Fruit fly (Drosophila melanogaster) whole organism, embryonic: ENCODE results near the gene CG6839.

Experiments
- ATbp ChIP-seq: fragments of 200-800 bp; sonication (Bioruptor generic); optimal IDR thresholded peaks from 2 replicates; lab custom pipeline; 2017; ENCODE audit warnings: missing biosample characterization, mild to moderate bottlenecking, missing genetic modification characterization, missing genetic modification reagents
- Adf1 ChIP-seq: fragments of 200-800 bp; sonication (Bioruptor generic); IDR thresholded peaks from 2 replicates; pipeline ENCODE4 v1.3.6; 2022; ENCODE audit warnings: missing biosample characterization, missing genetic modification characterization
- Atf3 ChIP-seq: fragments of 200-800 bp; sonication (Bioruptor generic); optimal IDR thresholded peaks from 3 replicates; lab custom pipeline; 2016; ENCODE audit warnings: missing biosample characterization, missing genetic modification characterization
- BEAF-32 ChIP-seq: fragments of 200-800 bp; sonication (Bioruptor generic); optimal IDR thresholded peaks from 3 replicates; lab custom pipeline; 2017; ENCODE audit warnings: missing biosample characterization, missing genetic modification characterization, mild to moderate bottlenecking, moderate library complexity, missing genetic modification reagents
- CG10979 ChIP-seq: fragments of 200-800 bp; sonication (Bioruptor generic); optimal IDR thresholded peaks from 2 replicates; lab custom pipeline; 2018; ENCODE audit warnings: missing biosample characterization, mild to moderate bottlenecking, missing genetic modification characterization, moderate library complexity
- CG12155 ChIP-seq: fragments of 200-800 bp; sonication (Bioruptor generic); optimal IDR thresholded peaks from 3 replicates; lab custom pipeline; 2016; ENCODE audit warnings: missing biosample characterization, missing genetic modification characterization
- CG12769 ChIP-seq: fragments of 200-800 bp; sonication (Bioruptor generic); optimal IDR thresholded peaks from 2 replicates; lab custom pipeline; 2019; ENCODE audit warnings: missing biosample characterization, mild to moderate bottlenecking, missing genetic modification characterization, moderate library complexity
- CG14710 ChIP-seq: fragments of 200-800 bp; sonication (Bioruptor generic); optimal IDR thresholded peaks from 3 replicates; lab custom pipeline; 2019; ENCODE audit warnings: missing biosample characterization, mild to moderate bottlenecking, missing genetic modification characterization, moderate library complexity
- CG1529 ChIP-seq: fragments of 200-800 bp; sonication (Bioruptor generic); optimal IDR thresholded peaks from 3 replicates; lab custom pipeline; 2018; ENCODE audit warnings: missing biosample characterization, missing genetic modification characterization
- CG16815 ChIP-seq: fragments of 200-800 bp; sonication (Bioruptor generic); optimal IDR thresholded peaks from 3 replicates; lab custom pipeline; 2017; ENCODE audit warnings: missing biosample characterization, mild to moderate bottlenecking, missing genetic modification characterization
- CG17359 ChIP-seq: fragments of 200-800 bp; sonication (Bioruptor generic); optimal IDR thresholded peaks from 3 replicates; lab custom pipeline; 2018; ENCODE audit warnings: missing biosample characterization, mild to moderate bottlenecking, missing genetic modification characterization, moderate library complexity
- CG18011 ChIP-seq: fragments of 200-800 bp; sonication (Bioruptor generic); optimal IDR thresholded peaks from 2 replicates; lab custom pipeline; 2017; ENCODE audit warnings: missing biosample characterization, missing genetic modification characterization, mild to moderate bottlenecking, moderate library complexity, missing genotype
- CG18476 ChIP-seq: fragments of 200-800 bp; sonication (Bioruptor generic); optimal IDR thresholded peaks from 2 replicates; lab custom pipeline; 2016; ENCODE audit warnings: missing biosample characterization, mild to moderate bottlenecking, missing genetic modification characterization
- CG2129 ChIP-seq: fragments of 200-800 bp; sonication (Bioruptor generic); IDR thresholded peaks from 2 replicates; pipeline ENCODE4 v1.3.6; 2022; ENCODE audit warnings: missing biosample characterization, missing genetic modification characterization; ENCODE audit not compliant: partially characterized antibody
- CG2678 ChIP-seq: fragments of 200-800 bp; sonication (Bioruptor generic); optimal IDR thresholded peaks from 3 replicates; lab custom pipeline; 2019; ENCODE audit warnings: missing biosample characterization, mild to moderate bottlenecking, missing genetic modification characterization, moderate library complexity
- CG3163 ChIP-seq: fragments of 200-800 bp; sonication (Bioruptor generic); optimal IDR thresholded peaks from 3 replicates; lab custom pipeline; 2016; ENCODE audit warnings: missing biosample characterization, missing genetic modification characterization
- CG32767 ChIP-seq: fragments of 200-800 bp; sonication (Bioruptor generic); IDR thresholded peaks from 2 replicates; pipeline ENCODE4 v1.3.6; 2022; ENCODE audit warnings: missing biosample characterization, missing genetic modification characterization
- CG3995 ChIP-seq: fragments of 200-800 bp; sonication (Bioruptor generic); optimal IDR thresholded peaks from 3 replicates; lab custom pipeline; 2016; ENCODE audit warnings: missing biosample characterization, missing genetic modification characterization
- CG5180 ChIP-seq: fragments of 200-800 bp; sonication (Bioruptor generic); optimal IDR thresholded peaks from 3 replicates; lab custom pipeline; 2017; ENCODE audit warnings: missing biosample characterization, missing genetic modification characterization, mild to moderate bottlenecking, moderate library complexity, missing genetic modification reagents
- Dbx ChIP-seq: fragments of 200-800 bp; sonication (Bioruptor generic); IDR thresholded peaks from 3 replicates; pipeline ENCODE4 v1.3.6; 2022; ENCODE audit warnings: missing biosample characterization, missing genetic modification characterization
- Dip3 ChIP-seq: fragments of 200-800 bp; sonication (Bioruptor generic); optimal IDR thresholded peaks from 3 replicates; lab custom pipeline; 2016; ENCODE audit warnings: missing biosample characterization, missing genetic modification characterization
- Hr51 ChIP-seq, 2 experiments: fragments of 200-800 bp; sonication (Bioruptor generic); optimal IDR thresholded peaks; 2 replicates in 1 of 2; 3 replicates in 1 of 2; lab custom pipeline; 2016 to 2018; ENCODE audit warnings: missing biosample characterization in 2 of 2, missing genetic modification characterization in 2 of 2, mild to moderate bottlenecking in 1 of 2, moderate library complexity in 1 of 2
- Lhr ChIP-seq: fragments of 200-800 bp; sonication (Bioruptor generic); optimal IDR thresholded peaks from 3 replicates; lab custom pipeline; 2017; ENCODE audit warnings: mild to moderate bottlenecking, missing biosample characterization, missing genetic modification reagents, missing genetic modification characterization
- Myb ChIP-seq: fragments of 200-800 bp; sonication (Bioruptor generic); optimal IDR thresholded peaks from 2 replicates; lab custom pipeline; 2016; ENCODE audit warnings: missing biosample characterization, missing genetic modification characterization
- NC2β ChIP-seq: fragments of 200-800 bp; sonication (Bioruptor generic); optimal IDR thresholded peaks from 2 replicates; lab custom pipeline; 2016; ENCODE audit warnings: missing biosample characterization, missing genetic modification characterization
- Rx ChIP-seq: fragments of 200-800 bp; sonication (Bioruptor generic); IDR thresholded peaks from 2 replicates; pipeline ENCODE4 v1.3.6; 2022; ENCODE audit warnings: missing biosample characterization, missing genetic modification characterization
- Sox100B ChIP-seq: fragments of 200-800 bp; sonication (Bioruptor generic); optimal IDR thresholded peaks from 3 replicates; lab custom pipeline; 2018; ENCODE audit warnings: missing biosample characterization, mild to moderate bottlenecking, missing genetic modification characterization
- Tbp ChIP-seq: fragments of >200 bp; optimal IDR thresholded peaks from 2 replicates; lab custom pipeline; 2018; ENCODE audit warnings: missing biosample characterization, missing genetic modification characterization
- Xbp1 ChIP-seq: fragments of 200-800 bp; sonication (Bioruptor generic); optimal IDR thresholded peaks from 3 replicates; lab custom pipeline; 2016; ENCODE audit warnings: missing biosample characterization, mild to moderate bottlenecking, missing genetic modification characterization
- Xrp1 ChIP-seq: fragments of 200-800 bp; sonication (Bioruptor generic); IDR thresholded peaks from 2 replicates; pipeline ENCODE4 v1.3.6; 2022; ENCODE audit warnings: missing biosample characterization, missing genetic modification characterization
- YL-1 ChIP-seq: fragments of 200-800 bp; sonication (Bioruptor generic); optimal IDR thresholded peaks from 3 replicates; lab custom pipeline; 2017; ENCODE audit warnings: missing biosample characterization, mild to moderate bottlenecking, missing genetic modification characterization
- ash1 ChIP-seq: fragments of 200-800 bp; sonication (Bioruptor generic); optimal IDR thresholded peaks from 2 replicates; lab custom pipeline; 2018; ENCODE audit warnings: missing biosample characterization, mild to moderate bottlenecking, missing genetic modification characterization
- bab2 ChIP-seq: fragments of 200-800 bp; sonication (Bioruptor generic); optimal IDR thresholded peaks from 2 replicates; lab custom pipeline; 2016; ENCODE audit warnings: missing biosample characterization, missing genetic modification characterization
- bsh ChIP-seq, 2 experiments: fragments of 200-800 bp; sonication (Bioruptor generic); optimal IDR thresholded peaks; 2 replicates each; lab custom pipeline; 2017 to 2018; ENCODE audit warnings: mild to moderate bottlenecking in 2 of 2, missing biosample characterization in 2 of 2, missing genetic modification characterization in 2 of 2, moderate library complexity in 1 of 2
- cato ChIP-seq: fragments of 200-800 bp; sonication (Bioruptor generic); optimal IDR thresholded peaks from 2 replicates; lab custom pipeline; 2016; ENCODE audit warnings: missing biosample characterization, missing genetic modification characterization, borderline replicate concordance
- cg ChIP-seq: fragments of 200-800 bp; sonication (Bioruptor generic); optimal IDR thresholded peaks from 3 replicates; lab custom pipeline; 2019; ENCODE audit warnings: missing biosample characterization, mild to moderate bottlenecking, missing genetic modification characterization, moderate library complexity
- crc ChIP-seq: fragments of 200-800 bp; sonication (Bioruptor generic); optimal IDR thresholded peaks from 2 replicates; lab custom pipeline; 2016; ENCODE audit warnings: missing biosample characterization, missing genetic modification characterization
- gcm ChIP-seq: fragments of 200-800 bp; sonication (Bioruptor generic); optimal IDR thresholded peaks from 2 replicates; lab custom pipeline; 2019; ENCODE audit warnings: missing biosample characterization, mild to moderate bottlenecking, missing genetic modification characterization, moderate library complexity
- jumu ChIP-seq: fragments of 200-800 bp; sonication (Bioruptor generic); optimal IDR thresholded peaks from 3 replicates; lab custom pipeline; 2016; ENCODE audit warnings: missing biosample characterization, missing genetic modification characterization
- nom ChIP-seq: fragments of 200-800 bp; sonication (Bioruptor generic); optimal IDR thresholded peaks from 2 replicates; lab custom pipeline; 2017; ENCODE audit warnings: missing biosample characterization, missing genetic modification characterization, mild to moderate bottlenecking, moderate library complexity, missing genetic modification reagents
- oc ChIP-seq: fragments of 200-800 bp; sonication (Bioruptor generic); optimal IDR thresholded peaks from 2 replicates; lab custom pipeline; 2018; ENCODE audit warnings: missing biosample characterization, mild to moderate bottlenecking, missing genetic modification characterization, moderate library complexity
- pb ChIP-seq: fragments of 200-800 bp; sonication (Bioruptor generic); optimal IDR thresholded peaks from 3 replicates; lab custom pipeline; 2016; ENCODE audit warnings: missing biosample characterization, missing genetic modification characterization
- phol ChIP-seq: fragments of 200-800 bp; sonication (Bioruptor generic); optimal IDR thresholded peaks from 3 replicates; lab custom pipeline; 2018; ENCODE audit warnings: missing biosample characterization, mild to moderate bottlenecking, missing genetic modification characterization, moderate library complexity
- sc ChIP-seq, 3 experiments: fragments of >200 bp in 2 of 3; fragments of 200-800 bp in 1 of 3; sonication (Bioruptor generic) in 1 of 3; optimal IDR thresholded peaks; 2 replicates in 2 of 3; 3 replicates in 1 of 3; lab custom pipeline; 2017; ENCODE audit warnings: mild to moderate bottlenecking in 1 of 3, missing biosample characterization in 1 of 3, missing genetic modification characterization in 1 of 3, missing genetic modification reagents in 1 of 3
- sim ChIP-seq: fragments of 200-800 bp; sonication (Bioruptor generic); IDR thresholded peaks from 2 replicates; pipeline ENCODE4 v1.3.6; 2022; ENCODE audit warnings: missing biosample characterization, missing genetic modification characterization
- sr ChIP-seq: fragments of 200-800 bp; sonication (Bioruptor generic); IDR thresholded peaks from 3 replicates; pipeline ENCODE4 v1.3.6; 2022; ENCODE audit warnings: missing biosample characterization, missing genetic modification characterization
- tgo ChIP-seq: fragments of 200-800 bp; sonication (Bioruptor generic); IDR thresholded peaks from 3 replicates; pipeline ENCODE4 v1.3.6; 2022; ENCODE audit warnings: missing biosample characterization, missing genetic modification characterization

Gene CG6839

DNA sequence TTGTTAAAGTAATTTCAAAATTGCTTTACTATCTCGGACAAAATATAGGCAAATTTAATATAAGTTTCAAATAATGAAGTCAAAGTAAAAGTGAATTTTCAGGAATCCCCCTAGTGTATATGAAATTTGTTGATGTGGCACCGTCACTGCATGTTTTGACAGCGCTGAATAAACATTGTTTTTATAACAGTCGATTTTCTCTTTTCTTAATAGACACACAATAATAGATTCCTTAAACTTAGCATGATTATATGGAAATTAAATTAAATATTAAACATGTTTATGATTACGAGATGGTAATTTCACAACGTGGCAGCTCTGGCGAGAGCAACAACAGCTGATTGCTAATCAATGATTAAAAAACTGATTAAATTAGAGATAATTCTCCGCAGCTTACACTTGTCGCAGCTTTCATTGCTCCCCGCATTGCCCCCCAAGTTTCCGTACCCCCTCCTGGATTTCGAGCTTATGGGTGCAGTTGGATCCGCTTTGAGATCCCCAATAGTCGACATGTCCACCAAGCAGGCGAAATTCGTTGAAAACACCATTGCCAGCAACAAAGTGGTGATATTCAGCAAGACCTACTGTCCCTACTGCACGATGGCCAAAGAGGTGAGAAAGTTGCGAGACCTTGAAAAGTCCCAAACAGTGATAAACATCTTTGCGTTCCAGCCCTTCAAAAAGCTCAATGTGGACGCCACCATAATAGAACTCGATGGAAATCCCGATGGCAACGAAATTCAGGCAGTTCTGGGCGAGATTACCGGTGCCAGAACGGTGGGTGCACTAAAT, 48.1 kb upstream of the CG6839 start, which contains the start of gene Grx1 (continued):
- TF ChIP-seq BEAF-32 (GFP tag; lab: Kevin White, UChicago) (peak; percentile 23), CG3995 (GFP tag; lab: Kevin White, UChicago) (peak; percentile 33), NC2β (GFP tag; lab: Kevin White, UChicago) (peak; percentile 53), CG1529 (GFP tag; lab: Kevin White, UChicago) (peak; percentile 50), CG12155 (GFP tag; lab: Kevin White, UChicago) (peak; percentile 54), Adf1 (no peak; the same call in 1 of the 2 replicates), Sox100B (GFP tag; lab: Kevin White, UChicago) (peak; percentile 52), ash1 (GFP tag; lab: Kevin White, UChicago) (no peak), Dbx (GFP tag; lab: Robert Waterston, UW) (0 out of 3 replicates have a peak, but pooled peaks have one; percentile 41), CG2129 (GFP tag; lab: Robert Waterston, UW) (no peak), sim (GFP tag; lab: Robert Waterston, UW) (no peak), ATbp (peak; percentile 8), CG3163 (GFP tag; lab: Kevin White, UChicago) (peak; percentile 17), pb (no peak), CG32767 (GFP tag; lab: Robert Waterston, UW) (no peak), Xrp1 (GFP tag; lab: Robert Waterston, UW) (peak; percentile 57), CG5180 (GFP tag; lab: Kevin White, UChicago) (peak; percentile 6), bab2 (GFP tag; lab: Kevin White, UChicago) (peak; percentile 43), CG12769 (tag; lab: Kevin White, UChicago) (peak; percentile 6), crc (GFP tag; lab: Kevin White, UChicago) (peak; percentile 15), jumu (GFP tag; lab: Kevin White, UChicago) (no peak), gcm (peak; percentile 55), oc (tag; lab: Kevin White, UChicago) (peak; percentile 0), CG16815 (no peak), CG2678 (tag; lab: Kevin White, UChicago) (peak; percentile 63), Tbp (no peak), CG17359 (tag; lab: Kevin White, UChicago) (peak; percentile 8), CG18011 (GFP tag; lab: Kevin White, UChicago) (peak; percentile 39), sc (optimal IDR thresholded peaks at IDR 0.05; lab: Kevin White, UChicago) (no peak), sc (GFP tag; optimal IDR thresholded peaks at IDR 0.05; lab: Kevin White, UChicago) (peak; percentile 38), nom (GFP tag; lab: Kevin White, UChicago) (peak; percentile 11), tgo (GFP tag; lab: Robert Waterston, UW) (peak; percentile 26; the same call in 1 of the 3 replicates), Rx (GFP tag; lab: Robert Waterston, UW) (no peak), YL-1 (GFP tag; lab: Kevin White, UChicago) (peak; percentile 28), CG18476 (peak; percentile 54), cato (GFP tag; lab: Kevin White, UChicago) (no peak), phol (peak; percentile 50), Xbp1 (GFP tag; lab: Kevin White, UChicago) (peak; percentile 68), Dip3 (GFP tag; lab: Kevin White, UChicago) (peak; percentile 4), Lhr (GFP tag; lab: Kevin White, UChicago) (peak; percentile 15), CG14710 (peak; percentile 60), Hr51 (GFP tag; optimal IDR thresholded peaks at IDR 0.05; lab: Kevin White, UChicago) (peak; percentile 16 to 64), Myb (GFP tag; lab: Kevin White, UChicago) (peak; percentile 21), Atf3 (GFP tag; lab: Kevin White, UChicago) (peak; percentile 8), sr (GFP tag; lab: Robert Waterston, UW) (no peak), bsh (GFP tag; optimal IDR thresholded peaks at IDR 0.05; lab: Kevin White, UChicago) (peak in 1 of 2 experiments; percentile 57), CG10979 (tag; lab: Kevin White, UChicago) (peak; percentile 51), cg (GFP tag; lab: Kevin White, UChicago) (no peak)
